Worm (Caenorhabditis elegans) whole organism, L1 larva: ENCODE data around the gene moe-3.
A peak's percentile ranks its signal among the peaks of the same experiment; 100 is the strongest.

Experiments used
- C04F5.9 ChIP-seq: sonication (generic microtip); optimal IDR thresholded peaks from 2 replicates; lab custom pipeline; 2016; ENCODE audit warnings: missing genetic modification characterization, missing compliant biosample characterization
- C16A3.4 ChIP-seq: fragments of 150-350 bp; optimal IDR thresholded peaks from 2 replicates; lab custom pipeline; 2014; ENCODE audit warnings: missing biosample characterization, missing genetic modification characterization
- C34B4.2 ChIP-seq: sonication (generic microtip); optimal IDR thresholded peaks from 2 replicates; lab custom pipeline; 2017; ENCODE audit warnings: mild to moderate bottlenecking, missing genetic modification characterization, missing compliant biosample characterization
- Y116A8C.19 ChIP-seq: sonication (generic microtip); optimal IDR thresholded peaks from 2 replicates; lab custom pipeline; 2016; ENCODE audit warnings: missing compliant biosample characterization, missing genetic modification characterization, borderline replicate concordance
- alr-1 ChIP-seq: fragments of 200-800 bp; sonication (Bioruptor generic); optimal IDR thresholded peaks from 2 replicates; lab custom pipeline; 2018; ENCODE audit warnings: borderline replicate concordance, mild to moderate bottlenecking, missing genetic modification characterization, missing compliant biosample characterization
- aly-2 ChIP-seq: fragments of 150-350 bp; optimal IDR thresholded peaks from 2 replicates; lab custom pipeline; 2014; ENCODE audit warnings: missing biosample characterization, missing genetic modification characterization
- blmp-1 ChIP-seq: fragments of 150-350 bp; optimal IDR thresholded peaks from 2 replicates; lab custom pipeline; 2014; ENCODE audit warnings: missing biosample characterization, missing genetic modification characterization
- ceh-63 ChIP-seq: fragments of 200-800 bp; sonication (Bioruptor generic); optimal IDR thresholded peaks from 2 replicates; lab custom pipeline; 2018; ENCODE audit warnings: mild to moderate bottlenecking, missing genetic modification characterization, missing compliant biosample characterization
- ceh-8 ChIP-seq: fragments of 200-800 bp; sonication (Bioruptor generic); optimal IDR thresholded peaks from 2 replicates; lab custom pipeline; 2018; ENCODE audit warnings: mild to moderate bottlenecking, missing genetic modification characterization, moderate library complexity, missing compliant biosample characterization
- ceh-82 ChIP-seq, 3 experiments: fragments of 150-350 bp in 1 of 3; sonication (generic microtip) in 2 of 3; optimal IDR thresholded peaks; 2 replicates each; lab custom pipeline; 2014 to 2017; ENCODE audit warnings: missing biosample characterization in 3 of 3, missing genetic modification characterization in 3 of 3
- ceh-88 ChIP-seq: fragments of 200-800 bp; sonication (Bioruptor generic); IDR thresholded peaks from 2 replicates; pipeline ENCODE4 v1.3.6; 2022; ENCODE audit warnings: missing genetic modification characterization, missing compliant biosample characterization
- dpl-1 ChIP-seq, 3 experiments: fragments of 150-350 bp in 2 of 3; sonication (generic microtip) in 1 of 3; optimal IDR thresholded peaks; 2 replicates each; lab custom pipeline; 2014 to 2017; ENCODE audit warnings: missing biosample characterization in 3 of 3, missing genetic modification characterization in 3 of 3, missing genetic modification reagents in 3 of 3
- egl-13 ChIP-seq: sonication (generic microtip); optimal IDR thresholded peaks from 2 replicates; lab custom pipeline; 2016; ENCODE audit warnings: missing genotype, missing genetic modification reagents, missing genetic modification characterization, missing compliant biosample characterization
- egl-27 ChIP-seq, 2 experiments: fragments of 150-350 bp in 1 of 2; sonication (generic microtip); optimal IDR thresholded peaks; 3 replicates each; lab custom pipeline; 2017 to 2018; ENCODE audit warnings: missing biosample characterization in 2 of 2, missing genetic modification characterization in 2 of 2, missing genetic modification reagents in 2 of 2
- elt-3 ChIP-seq, 6 experiments: fragments of 150-350 bp in 1 of 6; sonication (generic microtip); optimal IDR thresholded peaks; 2 replicates each; lab custom pipeline; 2017 to 2018; ENCODE audit warnings: missing biosample characterization in 6 of 6, missing genetic modification characterization in 6 of 6, inconsistent platforms in 1 of 6
- ets-5 ChIP-seq: fragments of 200-800 bp; sonication (Bioruptor generic); IDR thresholded peaks from 2 replicates; pipeline ENCODE4 v1.3.6; 2022; ENCODE audit warnings: missing genetic modification characterization, missing compliant biosample characterization
- fkh-4 ChIP-seq: sonication (generic microtip); optimal IDR thresholded peaks from 2 replicates; lab custom pipeline; 2016; ENCODE audit warnings: missing compliant biosample characterization, missing genetic modification characterization, borderline replicate concordance
- fkh-8 ChIP-seq: sonication (generic microtip); optimal IDR thresholded peaks from 2 replicates; lab custom pipeline; 2016; ENCODE audit warnings: mild to moderate bottlenecking, missing genetic modification characterization, missing compliant biosample characterization
- grh-1 ChIP-seq: fragments of 200-800 bp; sonication (Bioruptor generic); IDR thresholded peaks from 2 replicates; pipeline ENCODE4 v1.3.6; 2022; ENCODE audit warnings: missing genetic modification reagents, missing genetic modification characterization, missing compliant biosample characterization
- hlh-17 ChIP-seq: fragments of 200-800 bp; sonication (Bioruptor generic); optimal IDR thresholded peaks from 2 replicates; lab custom pipeline; 2018; ENCODE audit warnings: missing genetic modification characterization, mild to moderate bottlenecking, missing compliant biosample characterization, moderate library complexity, borderline replicate concordance
- hlh-4 ChIP-seq: sonication (generic microtip); optimal IDR thresholded peaks from 2 replicates; lab custom pipeline; 2016; ENCODE audit warnings: mild to moderate bottlenecking, missing genetic modification characterization, missing compliant biosample characterization
- lin-13 ChIP-seq: fragments of 150-350 bp; optimal IDR thresholded peaks from 2 replicates; lab custom pipeline; 2014; ENCODE audit warnings: missing biosample characterization, missing genetic modification reagents, missing genetic modification characterization
- lin-14 ChIP-seq: fragments of 200-800 bp; sonication (Bioruptor generic); optimal IDR thresholded peaks from 2 replicates; lab custom pipeline; 2018; ENCODE audit warnings: mild to moderate bottlenecking, missing genetic modification characterization, moderate library complexity, missing compliant biosample characterization
- lin-15B ChIP-seq: fragments of 150-350 bp; sonication (generic microtip); optimal IDR thresholded peaks from 3 replicates; lab custom pipeline; 2014; ENCODE audit warnings: missing biosample characterization, missing genetic modification characterization
- lin-35 ChIP-seq, 2 experiments: fragments of 150-350 bp; optimal IDR thresholded peaks; 2 replicates each; lab custom pipeline; 2014; ENCODE audit warnings: missing biosample characterization in 2 of 2, missing genetic modification characterization in 2 of 2, missing genetic modification reagents in 2 of 2
- lir-3 ChIP-seq: sonication (generic microtip); optimal IDR thresholded peaks from 2 replicates; lab custom pipeline; 2016; ENCODE audit warnings: mild to moderate bottlenecking, missing genetic modification characterization, moderate library complexity, missing compliant biosample characterization; ENCODE audit not compliant: poor library complexity
- lsy-2 ChIP-seq, 2 experiments: fragments of 150-350 bp; optimal IDR thresholded peaks; 2 replicates each; lab custom pipeline; 2014; ENCODE audit warnings: missing biosample characterization in 2 of 2, missing genetic modification characterization in 2 of 2
- mab-9 ChIP-seq: fragments of 200-800 bp; sonication (Bioruptor generic); IDR thresholded peaks from 2 replicates; pipeline ENCODE4 v1.3.6; 2022; ENCODE audit warnings: missing genetic modification reagents, missing genetic modification characterization, missing compliant biosample characterization
- mdl-1 ChIP-seq, 2 experiments: fragments of 150-350 bp; optimal IDR thresholded peaks; 2 replicates each; lab custom pipeline; 2014 to 2017; ENCODE audit warnings: missing biosample characterization in 2 of 2, missing genetic modification characterization in 2 of 2, inconsistent platforms in 1 of 2
- mep-1 ChIP-seq: fragments of 150-350 bp; optimal IDR thresholded peaks from 2 replicates; lab custom pipeline; 2014; ENCODE audit warnings: missing biosample characterization, missing genetic modification characterization
- nhr-19 ChIP-seq: fragments of 200-800 bp; sonication (Bioruptor generic); conservative IDR thresholded peaks from 2 replicates; pipeline ENCODE4 v1.3.6; 2022; ENCODE audit warnings: missing genetic modification characterization, missing compliant biosample characterization
- nhr-20 ChIP-seq: sonication (generic microtip); optimal IDR thresholded peaks from 2 replicates; lab custom pipeline; 2016; ENCODE audit warnings: mild to moderate bottlenecking, missing genetic modification characterization, missing compliant biosample characterization
- nhr-237 ChIP-seq: fragments of 150-350 bp; optimal IDR thresholded peaks from 2 replicates; lab custom pipeline; 2014; ENCODE audit warnings: missing biosample characterization, missing genetic modification characterization
- nhr-28 ChIP-seq: fragments of 150-350 bp; optimal IDR thresholded peaks from 2 replicates; lab custom pipeline; 2014; ENCODE audit warnings: missing biosample characterization, missing genetic modification characterization
- nhr-47 ChIP-seq: sonication (generic microtip); optimal IDR thresholded peaks from 2 replicates; lab custom pipeline; 2016; ENCODE audit warnings: mild to moderate bottlenecking, missing genetic modification characterization, moderate library complexity, missing compliant biosample characterization
- nhr-71 ChIP-seq: sonication (generic microtip); optimal IDR thresholded peaks from 2 replicates; lab custom pipeline; 2016; ENCODE audit warnings: mild to moderate bottlenecking, missing genetic modification characterization, moderate library complexity, missing compliant biosample characterization
- nhr-85 ChIP-seq: sonication (generic microtip); peaks from one replicate; lab custom pipeline; 2016; ENCODE audit warnings: missing genetic modification characterization, inconsistent platforms, missing compliant biosample characterization
- nhr-90 ChIP-seq: sonication (generic microtip); optimal IDR thresholded peaks from 2 replicates; lab custom pipeline; 2016; ENCODE audit warnings: mild to moderate bottlenecking, missing genetic modification characterization, missing compliant biosample characterization; ENCODE audit not compliant: poor library complexity
- pag-3 ChIP-seq: sonication (generic microtip); optimal IDR thresholded peaks from 2 replicates; lab custom pipeline; 2017; ENCODE audit warnings: missing genetic modification characterization, mild to moderate bottlenecking, missing compliant biosample characterization, antibody characterized with exemption, borderline replicate concordance; ENCODE audit not compliant: insufficient read depth
- rnt-1 ChIP-seq: sonication (generic microtip); optimal IDR thresholded peaks from 2 replicates; lab custom pipeline; 2016; ENCODE audit warnings: mild to moderate bottlenecking, missing genetic modification characterization, moderate library complexity, missing compliant biosample characterization
- snpc-4 ChIP-seq: fragments of 150-350 bp; optimal IDR thresholded peaks from 2 replicates; lab custom pipeline; 2014; ENCODE audit warnings: missing biosample characterization, missing genetic modification characterization
- snu-23 ChIP-seq: sonication (generic microtip); optimal IDR thresholded peaks from 2 replicates; lab custom pipeline; 2016; ENCODE audit warnings: missing genetic modification characterization, missing compliant biosample characterization
- sox-4 ChIP-seq: sonication (generic microtip); optimal IDR thresholded peaks from 2 replicates; lab custom pipeline; 2016; ENCODE audit warnings: missing genetic modification characterization, missing compliant biosample characterization
- sptf-1 ChIP-seq: fragments of 150-350 bp; optimal IDR thresholded peaks from 2 replicates; lab custom pipeline; 2014; ENCODE audit warnings: missing biosample characterization, missing genetic modification characterization
- swsn-7 ChIP-seq: sonication (generic microtip); optimal IDR thresholded peaks from 2 replicates; lab custom pipeline; 2016; ENCODE audit warnings: missing genetic modification characterization, missing compliant biosample characterization
- tbx-2 ChIP-seq: sonication (generic microtip); optimal IDR thresholded peaks from 2 replicates; lab custom pipeline; 2016; ENCODE audit warnings: missing genetic modification characterization, missing compliant biosample characterization
- tlp-1 ChIP-seq: fragments of 150-350 bp; optimal IDR thresholded peaks from 2 replicates; lab custom pipeline; 2014; ENCODE audit warnings: missing biosample characterization, missing genetic modification characterization
- unc-98 ChIP-seq: fragments of 200-800 bp; sonication (Bioruptor generic); IDR thresholded peaks from 2 replicates; pipeline ENCODE4 v1.3.6; 2022; ENCODE audit warnings: missing genetic modification characterization, missing compliant biosample characterization
- vab-15 ChIP-seq: sonication (generic microtip); optimal IDR thresholded peaks from 2 replicates; lab custom pipeline; 2017; ENCODE audit warnings: missing genotype, mild to moderate bottlenecking, missing genetic modification characterization, missing compliant biosample characterization
- xbp-1 ChIP-seq: sonication (generic microtip); optimal IDR thresholded peaks from 2 replicates; lab custom pipeline; 2016; ENCODE audit warnings: missing genetic modification characterization, missing compliant biosample characterization

moe-3 gene

ce11 chrII:13149965-13150364 lies 15.6 kb downstream of the moe-3 start (continued):
- TF ChIP-seq lin-35 (GFP tag; optimal IDR thresholded peaks at IDR 0.05; lab: Kevin White, UChicago) (no peak), lin-14 (GFP tag; lab: Kevin White, UChicago) (no peak), tlp-1 (tag; lab: Kevin White, UChicago) (no peak), sptf-1 (no peak), egl-27 (tag; optimal IDR thresholded peaks at IDR 0.05; lab: Kevin White, UChicago) (no peak), swsn-7 (tag; lab: Kevin White, UChicago) (no peak), nhr-85 (tag; lab: Kevin White, UChicago) (peak; percentile 6), hlh-4 (no peak), lsy-2 (tag; optimal IDR thresholded peaks at IDR 0.05; lab: Kevin White, UChicago) (peak in 1 of 2 experiments; percentile 10), lin-13 (GFP tag; lab: Kevin White, UChicago) (no peak), mdl-1 (tag; optimal IDR thresholded peaks at IDR 0.05; lab: Kevin White, UChicago) (no peak), fkh-8 (tag; lab: Kevin White, UChicago) (no peak), egl-13 (tag; lab: Kevin White, UChicago) (no peak), snpc-4 (tag; lab: Kevin White, UChicago) (no peak), C34B4.2 (tag; lab: Kevin White, UChicago) (no peak), tbx-2 (tag; lab: Kevin White, UChicago) (peak; percentile 8), sox-4 (tag; lab: Kevin White, UChicago) (no peak), C04F5.9 (tag; lab: Kevin White, UChicago) (no peak), rnt-1 (tag; lab: Kevin White, UChicago) (no peak), pag-3 (tag; lab: Kevin White, UChicago) (no peak), nhr-71 (tag; lab: Kevin White, UChicago) (no peak), unc-98 (GFP tag; lab: Robert Waterston, UW) (no peak)

ce11 chrII:13148247-13148646 lies 17.3 kb downstream of the moe-3 start:
- no peak for TF ChIP-seq dpl-1 (GFP tag; optimal IDR thresholded peaks at IDR 0.05; lab: Kevin White, UChicago)
- no peak for TF ChIP-seq lin-35 (GFP tag; optimal IDR thresholded peaks at IDR 0.05; lab: Kevin White, UChicago)
- TF ChIP-seq nhr-237 (tag; lab: Kevin White, UChicago) = no peak
- no peak for TF ChIP-seq aly-2 (tag; lab: Kevin White, UChicago)
- TF ChIP-seq rnt-1 (tag; lab: Kevin White, UChicago) = no peak
- TF ChIP-seq alr-1 (tag; lab: Kevin White, UChicago) = no peak
- no peak for TF ChIP-seq lin-15B (tag; lab: Kevin White, UChicago)
- TF ChIP-seq mab-9 (GFP tag; lab: Robert Waterston, UW) = no peak
- peak; percentile 11 for TF ChIP-seq nhr-20 (tag; lab: Kevin White, UChicago)
- TF ChIP-seq ceh-88 (GFP tag; lab: Robert Waterston, UW) = no peak
- TF ChIP-seq nhr-28 (tag; lab: Kevin White, UChicago) = no peak
- TF ChIP-seq xbp-1 (tag; lab: Kevin White, UChicago) = no peak
- no peak for TF ChIP-seq snu-23 (GFP tag; lab: Kevin White, UChicago)
- no peak for TF ChIP-seq ets-5
- TF ChIP-seq nhr-90 (tag; lab: Kevin White, UChicago) = no peak
- TF ChIP-seq hlh-17 = no peak
- no peak for TF ChIP-seq sptf-1
- TF ChIP-seq vab-15 (tag; lab: Kevin White, UChicago) = no peak
- TF ChIP-seq nhr-19 (GFP tag; lab: Robert Waterston, UW) = no peak; the same call in 1 of the 2 replicates
- TF ChIP-seq nhr-47 = no peak
- no peak for TF ChIP-seq lir-3 (tag; lab: Kevin White, UChicago)
- no peak for TF ChIP-seq ceh-63 (GFP tag; lab: Kevin White, UChicago)
- no peak for TF ChIP-seq C04F5.9 (tag; lab: Kevin White, UChicago)
- TF ChIP-seq hlh-4 = no peak
- no peak for TF ChIP-seq C16A3.4 (tag; lab: Kevin White, UChicago)
- TF ChIP-seq ceh-82 (tag; optimal IDR thresholded peaks at IDR 0.05; lab: Kevin White, UChicago) = no peak
- TF ChIP-seq ceh-8 (GFP tag; lab: Kevin White, UChicago) = no peak
- peak; percentile 62 for TF ChIP-seq nhr-85 (tag; lab: Kevin White, UChicago)
- TF ChIP-seq fkh-4 = no peak
- no peak for TF ChIP-seq mep-1 (tag; lab: Kevin White, UChicago)
- no peak for TF ChIP-seq Y116A8C.19
- no peak for TF ChIP-seq grh-1
- peak; percentile 90 for TF ChIP-seq blmp-1 (tag; lab: Kevin White, UChicago)
- TF ChIP-seq elt-3 (tag; optimal IDR thresholded peaks at IDR 0.05; lab: Kevin White, UChicago) = peak in 2 of 6 experiments; percentile 7 to 88
- TF ChIP-seq lsy-2 (tag; optimal IDR thresholded peaks at IDR 0.05; lab: Kevin White, UChicago) = peak in 1 of 2 experiments; percentile 19
